Fruit fly (Drosophila melanogaster) whole organism, embryonic: ENCODE results near the gene trem.

ENCODE experiments used
- Ada2b ChIP-seq: fragments of 200-800 bp; sonication (Bioruptor generic); IDR thresholded peaks from 2 replicates; pipeline ENCODE4 v1.3.6; 2022; ENCODE audit warnings: missing biosample characterization, missing genetic modification characterization
- Adf1 ChIP-seq: fragments of 200-800 bp; sonication (Bioruptor generic); IDR thresholded peaks from 2 replicates; pipeline ENCODE4 v1.3.6; 2022; ENCODE audit warnings: missing biosample characterization, missing genetic modification characterization
- CG12155 ChIP-seq: fragments of 200-800 bp; sonication (Bioruptor generic); optimal IDR thresholded peaks from 3 replicates; lab custom pipeline; 2016; ENCODE audit warnings: missing biosample characterization, missing genetic modification characterization
- CG13296 ChIP-seq: fragments of 200-800 bp; sonication (Bioruptor generic); optimal IDR thresholded peaks from 3 replicates; lab custom pipeline; 2018; ENCODE audit warnings: missing biosample characterization, mild to moderate bottlenecking, missing genetic modification characterization
- CG15269 ChIP-seq: fragments of 200-800 bp; sonication (Bioruptor generic); optimal IDR thresholded peaks from 2 replicates; lab custom pipeline; 2018; ENCODE audit warnings: missing biosample characterization, mild to moderate bottlenecking, missing genetic modification characterization, moderate library complexity
- CG15696 ChIP-seq: fragments of 200-800 bp; sonication (Bioruptor generic); optimal IDR thresholded peaks from 2 replicates; lab custom pipeline; 2019; ENCODE audit warnings: missing biosample characterization, mild to moderate bottlenecking, missing genetic modification characterization, moderate library complexity
- CG17912 ChIP-seq: fragments of 200-800 bp; sonication (Bioruptor generic); optimal IDR thresholded peaks from 2 replicates; lab custom pipeline; 2018; ENCODE audit warnings: missing biosample characterization, mild to moderate bottlenecking, missing genetic modification characterization
- CG1792 ChIP-seq: fragments of 200-800 bp; sonication (Bioruptor generic); optimal IDR thresholded peaks from 2 replicates; lab custom pipeline; 2016; ENCODE audit warnings: missing biosample characterization, missing genetic modification characterization
- CG2199 ChIP-seq: fragments of 200-800 bp; sonication (Bioruptor generic); IDR thresholded peaks from 3 replicates; pipeline ENCODE4 v1.3.6; 2022; ENCODE audit warnings: missing biosample characterization, missing genetic modification characterization
- CG4424 ChIP-seq: fragments of 200-800 bp; sonication (Bioruptor generic); optimal IDR thresholded peaks from 3 replicates; lab custom pipeline; 2016; ENCODE audit warnings: missing biosample characterization, missing genetic modification characterization
- CG4617 ChIP-seq: fragments of 200-800 bp; sonication (Bioruptor generic); optimal IDR thresholded peaks from 3 replicates; lab custom pipeline; 2016; ENCODE audit warnings: missing biosample characterization, missing genetic modification characterization, borderline replicate concordance
- CG6765 ChIP-seq: fragments of 200-800 bp; sonication (Bioruptor generic); optimal IDR thresholded peaks from 3 replicates; lab custom pipeline; 2017; ENCODE audit warnings: missing biosample characterization, mild to moderate bottlenecking, missing genetic modification characterization
- CG6791 ChIP-seq: fragments of 200-800 bp; sonication (Bioruptor generic); IDR thresholded peaks from 3 replicates; pipeline ENCODE4 v1.3.6; 2022; ENCODE audit warnings: missing biosample characterization, missing genetic modification characterization; ENCODE audit not compliant: partially characterized antibody
- CG7372 ChIP-seq: fragments of 200-800 bp; sonication (Bioruptor generic); IDR thresholded peaks from 2 replicates; pipeline ENCODE4 v1.3.6; 2022; ENCODE audit warnings: missing biosample characterization, missing genetic modification characterization
- CG7786 ChIP-seq: fragments of 200-800 bp; sonication (Bioruptor generic); optimal IDR thresholded peaks from 2 replicates; lab custom pipeline; 2016; ENCODE audit warnings: missing biosample characterization, missing genetic modification characterization
- Dek ChIP-seq: fragments of 200-800 bp; sonication (Bioruptor generic); optimal IDR thresholded peaks from 3 replicates; lab custom pipeline; 2019; ENCODE audit warnings: missing biosample characterization, mild to moderate bottlenecking, missing genetic modification characterization, moderate library complexity
- H2.0 ChIP-seq: fragments of 200-800 bp; sonication (Bioruptor generic); IDR thresholded peaks from 2 replicates; pipeline ENCODE4 v1.3.6; 2022; ENCODE audit warnings: missing biosample characterization, missing genetic modification characterization
- MESR4 ChIP-seq: fragments of 200-800 bp; sonication (Bioruptor generic); optimal IDR thresholded peaks from 2 replicates; lab custom pipeline; 2018; ENCODE audit warnings: missing biosample characterization, mild to moderate bottlenecking, missing genetic modification characterization, moderate library complexity
- Neu2 ChIP-seq: fragments of 200-800 bp; sonication (Bioruptor generic); optimal IDR thresholded peaks from 3 replicates; lab custom pipeline; 2016; ENCODE audit warnings: missing biosample characterization, missing genetic modification characterization, borderline replicate concordance
- Oaz ChIP-seq: fragments of 200-800 bp; sonication (Bioruptor generic); IDR thresholded peaks from 2 replicates; pipeline ENCODE4 v1.3.6; 2022; ENCODE audit warnings: missing biosample characterization, missing genetic modification characterization
- Oli ChIP-seq: fragments of 200-800 bp; sonication (Bioruptor generic); optimal IDR thresholded peaks from 2 replicates; lab custom pipeline; 2018; ENCODE audit warnings: missing biosample characterization, mild to moderate bottlenecking, missing genetic modification characterization, moderate library complexity
- Rx ChIP-seq: fragments of 200-800 bp; sonication (Bioruptor generic); IDR thresholded peaks from 2 replicates; pipeline ENCODE4 v1.3.6; 2022; ENCODE audit warnings: missing biosample characterization, missing genetic modification characterization
- Stat92E ChIP-seq, 3 experiments: fragments of >200 bp in 2 of 3; fragments of 200-800 bp in 1 of 3; sonication (Bioruptor generic) in 1 of 3; optimal IDR thresholded peaks; 2 replicates each; lab custom pipeline; 2017 to 2019; ENCODE audit warnings: missing biosample characterization in 3 of 3, missing genetic modification characterization in 3 of 3, mild to moderate bottlenecking in 1 of 3, moderate library complexity in 1 of 3
- Usf ChIP-seq: fragments of 200-800 bp; sonication (Bioruptor generic); optimal IDR thresholded peaks from 2 replicates; lab custom pipeline; 2017; ENCODE audit warnings: missing genotype, missing biosample characterization, missing genetic modification characterization
- Xbp1 ChIP-seq: fragments of 200-800 bp; sonication (Bioruptor generic); optimal IDR thresholded peaks from 3 replicates; lab custom pipeline; 2016; ENCODE audit warnings: missing biosample characterization, mild to moderate bottlenecking, missing genetic modification characterization
- ac ChIP-seq: fragments of 200-800 bp; sonication (Bioruptor generic); optimal IDR thresholded peaks from 3 replicates; lab custom pipeline; 2017; ENCODE audit warnings: missing biosample characterization, mild to moderate bottlenecking, missing genetic modification characterization
- crp ChIP-seq, 2 experiments: fragments of 200-800 bp; sonication (Bioruptor generic); optimal IDR thresholded peaks; 2 replicates in 1 of 2; 3 replicates in 1 of 2; lab custom pipeline; 2017; ENCODE audit warnings: missing biosample characterization in 2 of 2, missing genetic modification characterization in 2 of 2, mild to moderate bottlenecking in 1 of 2, moderate library complexity in 1 of 2
- dmrt11E ChIP-seq: fragments of 200-800 bp; sonication (Bioruptor generic); optimal IDR thresholded peaks from 3 replicates; lab custom pipeline; 2018; ENCODE audit warnings: missing biosample characterization, mild to moderate bottlenecking, missing genetic modification characterization, moderate library complexity
- en ChIP-seq: fragments of 200-800 bp; sonication (Bioruptor generic); optimal IDR thresholded peaks from 2 replicates; lab custom pipeline; 2016; ENCODE audit warnings: missing biosample characterization, missing genetic modification characterization
- fd102C ChIP-seq: fragments of 200-800 bp; sonication (Bioruptor generic); optimal IDR thresholded peaks from 2 replicates; lab custom pipeline; 2018; ENCODE audit warnings: missing biosample characterization, mild to moderate bottlenecking, missing genetic modification characterization, moderate library complexity
- fu2 ChIP-seq: fragments of 200-800 bp; sonication (Bioruptor generic); optimal IDR thresholded peaks from 2 replicates; lab custom pipeline; 2016; ENCODE audit warnings: missing biosample characterization, missing genetic modification characterization
- gfzf ChIP-seq: fragments of 200-800 bp; sonication (Bioruptor generic); optimal IDR thresholded peaks from 2 replicates; lab custom pipeline; 2016; ENCODE audit warnings: missing biosample characterization, mild to moderate bottlenecking, missing genetic modification characterization, moderate library complexity
- h ChIP-seq: fragments of >200 bp; optimal IDR thresholded peaks from 2 replicates; lab custom pipeline; 2017
- her ChIP-seq: fragments of 200-800 bp; sonication (Bioruptor generic); optimal IDR thresholded peaks from 2 replicates; lab custom pipeline; 2016; ENCODE audit warnings: missing biosample characterization, missing genetic modification characterization
- insv ChIP-seq, 2 experiments: fragments of 200-800 bp; sonication (Bioruptor generic); optimal IDR thresholded peaks; 3 replicates each; lab custom pipeline; 2016 to 2018; ENCODE audit warnings: missing biosample characterization in 2 of 2, missing genetic modification characterization in 2 of 2
- kah ChIP-seq: fragments of 200-800 bp; sonication (Bioruptor generic); optimal IDR thresholded peaks from 2 replicates; lab custom pipeline; 2018; ENCODE audit warnings: missing biosample characterization, mild to moderate bottlenecking, missing genetic modification characterization
- knrl ChIP-seq: fragments of 200-800 bp; sonication (Bioruptor generic); IDR thresholded peaks from 3 replicates; pipeline ENCODE4 v1.3.6; 2022; ENCODE audit warnings: missing biosample characterization, missing genetic modification characterization; ENCODE audit not compliant: partially characterized antibody
- luna ChIP-seq: fragments of 200-800 bp; sonication (Bioruptor generic); optimal IDR thresholded peaks from 2 replicates; lab custom pipeline; 2016; ENCODE audit warnings: missing biosample characterization, missing genetic modification characterization
- nerfin-1 ChIP-seq: fragments of 200-800 bp; sonication (Bioruptor generic); optimal IDR thresholded peaks from 3 replicates; lab custom pipeline; 2019; ENCODE audit warnings: missing biosample characterization, mild to moderate bottlenecking, missing genetic modification characterization, moderate library complexity
- nom ChIP-seq: fragments of 200-800 bp; sonication (Bioruptor generic); optimal IDR thresholded peaks from 2 replicates; lab custom pipeline; 2017; ENCODE audit warnings: missing biosample characterization, missing genetic modification characterization, mild to moderate bottlenecking, moderate library complexity, missing genetic modification reagents
- p53 ChIP-seq: fragments of 200-800 bp; sonication (Bioruptor generic); optimal IDR thresholded peaks from 2 replicates; lab custom pipeline; 2016; ENCODE audit warnings: missing biosample characterization, missing genetic modification characterization
- phol ChIP-seq: fragments of 200-800 bp; sonication (Bioruptor generic); optimal IDR thresholded peaks from 3 replicates; lab custom pipeline; 2018; ENCODE audit warnings: missing biosample characterization, mild to moderate bottlenecking, missing genetic modification characterization, moderate library complexity
- row ChIP-seq: fragments of 200-800 bp; sonication (Bioruptor generic); IDR thresholded peaks from 3 replicates; pipeline ENCODE4 v1.3.6; 2022; ENCODE audit warnings: missing biosample characterization, missing genetic modification characterization
- sens ChIP-seq: fragments of 200-800 bp; sonication (Bioruptor generic); peaks from one replicate; lab custom pipeline; 2016; ENCODE audit warnings: missing biosample characterization, missing genetic modification characterization
- seq ChIP-seq: fragments of 200-800 bp; sonication (Bioruptor generic); IDR thresholded peaks from 2 replicates; pipeline ENCODE4 v1.3.6; 2022; ENCODE audit warnings: missing biosample characterization, missing genetic modification characterization
- sug ChIP-seq: fragments of 200-800 bp; optimal IDR thresholded peaks from 2 replicates; lab custom pipeline; 2019; ENCODE audit warnings: missing biosample characterization, mild to moderate bottlenecking, missing genetic modification characterization, moderate library complexity
- unpg ChIP-seq: fragments of 200-800 bp; sonication (Bioruptor generic); optimal IDR thresholded peaks from 3 replicates; lab custom pipeline; 2018; ENCODE audit warnings: missing biosample characterization, mild to moderate bottlenecking, missing genetic modification characterization, moderate library complexity
- vvl ChIP-seq: fragments of 200-800 bp; sonication (Bioruptor generic); IDR thresholded peaks from 2 replicates; pipeline ENCODE4 v1.3.6; 2022; ENCODE audit warnings: missing biosample characterization, missing genetic modification characterization
- zen2 ChIP-seq: fragments of 200-800 bp; sonication (Bioruptor generic); IDR thresholded peaks from 3 replicates; pipeline ENCODE4 v1.3.6; 2022; ENCODE audit warnings: missing biosample characterization, missing genetic modification characterization; ENCODE audit not compliant: partially characterized antibody
- zf30C ChIP-seq: fragments of 200-800 bp; sonication (Bioruptor generic); optimal IDR thresholded peaks from 3 replicates; lab custom pipeline; 2018; ENCODE audit warnings: missing biosample characterization, mild to moderate bottlenecking, missing genetic modification characterization

trem gene

DNA sequence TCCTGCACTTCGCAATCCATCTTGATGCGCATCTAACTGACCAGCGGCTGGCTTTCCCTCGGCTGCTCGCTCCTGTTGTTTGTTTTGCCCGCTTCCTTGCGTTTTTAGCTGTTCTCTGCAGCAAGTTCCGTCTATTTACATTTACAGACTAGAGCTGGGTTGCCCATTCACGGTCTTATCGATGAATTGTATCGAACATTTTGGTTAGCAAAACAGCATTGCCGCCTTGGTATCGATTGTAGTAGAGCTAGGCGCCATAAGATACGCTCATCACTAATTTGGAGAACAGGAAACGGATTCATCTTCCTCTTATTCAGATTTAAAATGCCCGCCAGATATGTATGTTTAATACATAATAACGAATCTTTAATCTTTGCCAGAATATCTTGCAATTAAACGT is 4.8 kb upstream of the trem start, which contains the start of gene Regnase-1 (continued):
- peak; percentile 96 for TF ChIP-seq kah (GFP tag; lab: Kevin White, UChicago)
- TF ChIP-seq Stat92E (GFP tag; optimal IDR thresholded peaks at IDR 0.05; lab: Kevin White, UChicago): no peak
- TF ChIP-seq Adf1 (GFP tag; lab: Robert Waterston, UW): peak; percentile 73; the same call in 1 of the 2 replicates
- TF ChIP-seq Oli (tag; lab: Kevin White, UChicago): peak; percentile 76
- TF ChIP-seq seq (GFP tag; lab: Robert Waterston, UW): peak; percentile 73; the same call in 1 of the 2 replicates
- TF ChIP-seq sens (GFP tag; lab: Kevin White, UChicago): peak; percentile 98
- peak; percentile 86 for TF ChIP-seq Xbp1 (GFP tag; lab: Kevin White, UChicago)
- TF ChIP-seq crp (GFP tag; optimal IDR thresholded peaks at IDR 0.05; lab: Kevin White, UChicago): peak in 1 of 2 experiments; percentile 63
- peak; percentile 98 for TF ChIP-seq CG6791
- TF ChIP-seq luna: peak; percentile 89
- TF ChIP-seq CG7786 (GFP tag; lab: Kevin White, UChicago): peak; percentile 78
- peak; percentile 95 for TF ChIP-seq fd102C (GFP tag; lab: Kevin White, UChicago)
- peak; percentile 88 for TF ChIP-seq sug (tag; lab: Kevin White, UChicago)
- no peak for TF ChIP-seq h (lab: Kevin White, UChicago)
- peak; percentile 75 for TF ChIP-seq CG12155 (GFP tag; lab: Kevin White, UChicago)
- peak in 1 of 2 experiments; percentile 81 for TF ChIP-seq insv (GFP tag; optimal IDR thresholded peaks at IDR 0.05; lab: Kevin White, UChicago)
- TF ChIP-seq CG17912 (GFP tag; lab: Kevin White, UChicago): peak; percentile 97
- peak; percentile 88 for TF ChIP-seq fu2
- peak; percentile 74 for TF ChIP-seq row
- TF ChIP-seq ac: peak; percentile 77
- TF ChIP-seq knrl (GFP tag; lab: Robert Waterston, UW): peak; percentile 95
- peak; percentile 93 for TF ChIP-seq unpg (GFP tag; lab: Kevin White, UChicago)
- TF ChIP-seq zen2: peak; percentile 95
- peak; percentile 32 for TF ChIP-seq zf30C (GFP tag; lab: Kevin White, UChicago)
- TF ChIP-seq Oaz: peak; percentile 78
- peak; percentile 93 for TF ChIP-seq nom
- peak; percentile 87 for TF ChIP-seq H2.0 (GFP tag; lab: Robert Waterston, UW)
- TF ChIP-seq CG2199 (GFP tag; lab: Robert Waterston, UW): 0 out of 3 replicates have a peak, but pooled peaks have one; percentile 32
- TF ChIP-seq CG6765 (GFP tag; lab: Kevin White, UChicago): peak; percentile 98
- TF ChIP-seq phol (tag; lab: Kevin White, UChicago): peak; percentile 95
- TF ChIP-seq CG4617: peak; percentile 93
- TF ChIP-seq Neu2 (GFP tag; lab: Kevin White, UChicago): peak; percentile 62
- peak; percentile 89 for TF ChIP-seq CG4424 (GFP tag; lab: Kevin White, UChicago)
- TF ChIP-seq CG15696 (tag; lab: Kevin White, UChicago): peak; percentile 60
- peak; percentile 91 for TF ChIP-seq CG15269 (tag; lab: Kevin White, UChicago)
- peak; percentile 96 for TF ChIP-seq vvl (GFP tag; lab: Robert Waterston, UW)
- TF ChIP-seq Rx (GFP tag; lab: Robert Waterston, UW): peak; percentile 84
- peak; percentile 43 for TF ChIP-seq gfzf
- peak; percentile 76 for TF ChIP-seq dmrt11E
- peak; percentile 79 for TF ChIP-seq CG1792 (GFP tag; lab: Kevin White, UChicago)
- peak; percentile 82 for TF ChIP-seq MESR4 (GFP tag; lab: Kevin White, UChicago)
- TF ChIP-seq Dek (tag; lab: Kevin White, UChicago): peak; percentile 80
- TF ChIP-seq Usf (GFP tag; lab: Kevin White, UChicago): peak; percentile 68
- peak; percentile 85 for TF ChIP-seq CG7372 (GFP tag; lab: Robert Waterston, UW)
- peak; percentile 91 for TF ChIP-seq her (GFP tag; lab: Kevin White, UChicago)
- peak; percentile 91 for TF ChIP-seq p53 (GFP tag; lab: Kevin White, UChicago)
- peak; percentile 96 for TF ChIP-seq CG13296 (GFP tag; lab: Kevin White, UChicago)
- peak; percentile 89 for TF ChIP-seq en
- TF ChIP-seq Ada2b (GFP tag; lab: Robert Waterston, UW): peak; percentile 71
- TF ChIP-seq nerfin-1 (tag; lab: Kevin White, UChicago): peak; percentile 89
